Fruit fly (Drosophila melanogaster) whole organism, wandering third instar larva: ENCODE measurements around the gene gudu.

ENCODE experiments used
- Abd-B ChIP-seq: fragments of >200 bp; optimal IDR thresholded peaks from 2 replicates; lab custom pipeline; 2017; ENCODE audit warnings: missing biosample characterization, missing genetic modification characterization
- CG32264 ChIP-seq: fragments of 200-800 bp; sonication (Bioruptor generic); optimal IDR thresholded peaks from 2 replicates; lab custom pipeline; 2016; ENCODE audit warnings: missing biosample characterization, missing genetic modification characterization
- CG9705 ChIP-seq: fragments of 200-800 bp; sonication (Bioruptor generic); optimal IDR thresholded peaks from 2 replicates; lab custom pipeline; 2018; ENCODE audit warnings: missing biosample characterization, mild to moderate bottlenecking, missing genetic modification characterization
- Dfd ChIP-seq: fragments of >200 bp; optimal IDR thresholded peaks from 2 replicates; lab custom pipeline; 2017; ENCODE audit warnings: missing biosample characterization, missing genetic modification characterization
- Dif ChIP-seq: fragments of 200-275, 200-300 bp; sonication (Bioruptor generic); optimal IDR thresholded peaks from 2 replicates; lab custom pipeline; 2018; ENCODE audit warnings: missing biosample characterization, missing genetic modification characterization; ENCODE audit not compliant: partially characterized antibody
- GATAd ChIP-seq: sonication (Bioruptor generic); optimal IDR thresholded peaks from 2 replicates; lab custom pipeline; 2016; ENCODE audit warnings: missing biosample characterization, missing genetic modification characterization
- HLH106 ChIP-seq: fragments of 200-800 bp; optimal IDR thresholded peaks from 3 replicates; lab custom pipeline; 2019; ENCODE audit warnings: missing biosample characterization, mild to moderate bottlenecking, missing genetic modification characterization, moderate library complexity
- Hnf4 ChIP-seq: fragments of 200-800 bp; sonication (Bioruptor generic); optimal IDR thresholded peaks from 2 replicates; lab custom pipeline; 2016; ENCODE audit warnings: missing biosample characterization, mild to moderate bottlenecking, missing genetic modification characterization
- Hr78 ChIP-seq: fragments of >200 bp; optimal IDR thresholded peaks from 2 replicates; lab custom pipeline; 2017; ENCODE audit warnings: missing biosample characterization, missing genetic modification characterization
- Hr83 ChIP-seq: fragments of 200-300 bp; sonication (Bioruptor generic); optimal IDR thresholded peaks from 2 replicates; lab custom pipeline; 2016; ENCODE audit warnings: missing biosample characterization, mild to moderate bottlenecking, missing genetic modification characterization, moderate library complexity; ENCODE audit not compliant: poor library complexity, severe bottlenecking
- Jra ChIP-seq: sonication (Bioruptor generic); optimal IDR thresholded peaks from 2 replicates; lab custom pipeline; 2016; ENCODE audit warnings: missing biosample characterization, missing genetic modification characterization
- N ChIP-seq: fragments of >200 bp; optimal IDR thresholded peaks from 2 replicates; lab custom pipeline; 2018; ENCODE audit warnings: missing biosample characterization, missing external identifiers, missing genetic modification characterization
- OdsH ChIP-seq: fragments of 200-800 bp; sonication (Bioruptor generic); optimal IDR thresholded peaks from 2 replicates; lab custom pipeline; 2016; ENCODE audit warnings: missing biosample characterization, mild to moderate bottlenecking, missing genetic modification characterization
- Rel ChIP-seq, 2 experiments: fragments of 200-800 bp; sonication (Bioruptor generic) in 1 of 2; optimal IDR thresholded peaks; 2 replicates in 1 of 2; 3 replicates in 1 of 2; lab custom pipeline; 2016 to 2019; ENCODE audit warnings: mild to moderate bottlenecking in 2 of 2, missing biosample characterization in 2 of 2, missing genetic modification characterization in 2 of 2, moderate library complexity in 1 of 2
- Vsx2 ChIP-seq: fragments of 200-300, 225-300 bp; sonication (Bioruptor generic); optimal IDR thresholded peaks from 2 replicates; lab custom pipeline; 2018; ENCODE audit warnings: missing biosample characterization, missing genetic modification characterization; ENCODE audit not compliant: partially characterized antibody
- br ChIP-seq: fragments of 200-800 bp; sonication (Bioruptor generic); optimal IDR thresholded peaks from 2 replicates; lab custom pipeline; 2016; ENCODE audit warnings: missing biosample characterization, missing genetic modification characterization
- brk ChIP-seq: fragments of 200-800 bp; sonication (Bioruptor generic); optimal IDR thresholded peaks from 2 replicates; lab custom pipeline; 2016; ENCODE audit warnings: missing biosample characterization, mild to moderate bottlenecking, missing genetic modification characterization
- dl ChIP-seq, 2 experiments: fragments of 175-275, 200-275 bp in 1 of 2; fragments of 200-275 bp in 1 of 2; sonication (Bioruptor generic); optimal IDR thresholded peaks; lab custom pipeline; 2018; ENCODE audit warnings: mild to moderate bottlenecking in 2 of 2, missing biosample characterization in 2 of 2, missing genetic modification characterization in 2 of 2, moderate library complexity in 2 of 2; ENCODE audit not compliant: partially characterized antibody in 2 of 2, insufficient read depth in 1 of 2
- dmrt93B ChIP-seq: fragments of 200-800 bp; sonication (Bioruptor generic); optimal IDR thresholded peaks from 2 replicates; lab custom pipeline; 2018; ENCODE audit warnings: missing biosample characterization, mild to moderate bottlenecking, missing genetic modification characterization
- dsf ChIP-seq: sonication (Bioruptor generic); optimal IDR thresholded peaks from 2 replicates; lab custom pipeline; 2016; ENCODE audit warnings: missing biosample characterization, missing genetic modification characterization, borderline replicate concordance
- ey ChIP-seq: fragments of 200-800 bp; sonication (Bioruptor generic); optimal IDR thresholded peaks from 2 replicates; lab custom pipeline; 2016; ENCODE audit warnings: missing biosample characterization, missing genetic modification characterization
- foxo ChIP-seq, 2 experiments: fragments of 200-800 bp; sonication (Bioruptor generic); optimal IDR thresholded peaks; 2 replicates in 1 of 2; 3 replicates in 1 of 2; lab custom pipeline; 2016 to 2017; ENCODE audit warnings: missing biosample characterization in 2 of 2, missing genetic modification characterization in 2 of 2
- fru ChIP-seq: fragments of 200-800 bp; sonication (Bioruptor generic); optimal IDR thresholded peaks from 3 replicates; lab custom pipeline; 2016; ENCODE audit warnings: missing biosample characterization, mild to moderate bottlenecking, missing genetic modification characterization
- h ChIP-seq: fragments of 200-800 bp; sonication (Bioruptor generic); optimal IDR thresholded peaks from 3 replicates; lab custom pipeline; 2016; ENCODE audit warnings: missing biosample characterization, mild to moderate bottlenecking, missing genetic modification characterization
- jim ChIP-seq: fragments of 175-275, 200-325 bp; sonication (Bioruptor generic); optimal IDR thresholded peaks from 2 replicates; lab custom pipeline; 2016; ENCODE audit warnings: missing biosample characterization, mild to moderate bottlenecking, missing genetic modification characterization
- psq ChIP-seq: fragments of 200-800 bp; sonication (Bioruptor generic); optimal IDR thresholded peaks from 3 replicates; lab custom pipeline; 2017; ENCODE audit warnings: missing biosample characterization, mild to moderate bottlenecking, missing genetic modification characterization, moderate library complexity
- rgr ChIP-seq: fragments of 200-800 bp; sonication (Bioruptor generic); optimal IDR thresholded peaks from 3 replicates; lab custom pipeline; 2016; ENCODE audit warnings: missing biosample characterization, mild to moderate bottlenecking, missing genetic modification characterization
- sage ChIP-seq: fragments of 200-800 bp; sonication (Bioruptor generic); optimal IDR thresholded peaks from 2 replicates; lab custom pipeline; 2016; ENCODE audit warnings: missing biosample characterization, mild to moderate bottlenecking, missing genetic modification characterization
- sv ChIP-seq: fragments of 200-800 bp; sonication (Bioruptor generic); optimal IDR thresholded peaks from 3 replicates; lab custom pipeline; 2016; ENCODE audit warnings: missing biosample characterization, missing genetic modification characterization
- tai ChIP-seq: sonication (Bioruptor generic); optimal IDR thresholded peaks from 2 replicates; lab custom pipeline; 2016; ENCODE audit warnings: missing biosample characterization, missing genetic modification characterization
- usp ChIP-seq: fragments of >200 bp; optimal IDR thresholded peaks from 2 replicates; lab custom pipeline; 2017; ENCODE audit warnings: missing biosample characterization, missing genetic modification characterization
- woc ChIP-seq: sonication (Bioruptor generic); optimal IDR thresholded peaks from 2 replicates; lab custom pipeline; 2016; ENCODE audit warnings: missing biosample characterization, mild to moderate bottlenecking, missing genetic modification characterization

The gudu gene

dm6 chr2L:7358008-7358582 is 30.2 kb upstream of the gudu start (continued):
- peak; percentile 85 for TF ChIP-seq CG32264 (GFP tag; lab: Kevin White, UChicago)
- TF ChIP-seq Dfd: no peak
- TF ChIP-seq, all 38 proteins: peak for 23

DNA sequence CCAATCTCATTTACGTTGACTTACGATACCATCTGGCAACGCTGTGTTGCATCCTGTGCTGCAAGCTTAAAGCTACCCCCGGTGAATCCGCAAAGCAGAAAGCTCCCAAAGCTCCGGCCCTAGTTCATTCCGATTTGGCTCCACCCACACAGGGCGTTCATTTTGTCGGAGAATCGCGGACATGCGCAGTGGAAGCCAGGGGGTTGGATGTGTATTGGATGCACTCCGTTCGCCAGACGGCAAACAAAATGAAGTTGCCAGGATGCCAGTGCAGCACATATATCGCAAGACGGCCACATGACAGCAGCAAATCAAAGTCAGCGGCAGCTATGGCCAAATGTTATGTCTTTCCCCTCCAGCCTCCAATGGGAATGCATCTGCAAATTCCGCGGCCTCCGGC is 29.5 kb upstream of the gudu start:
- TF ChIP-seq Dif (GFP tag; lab: Kevin White, UChicago): peak; percentile 22
- TF ChIP-seq dsf (GFP tag; lab: Kevin White, UChicago): no peak
- TF ChIP-seq Dfd: no peak
- no peak for TF ChIP-seq Jra
- no peak for TF ChIP-seq fru (GFP tag; lab: Kevin White, UChicago)
- TF ChIP-seq foxo (GFP tag; optimal IDR thresholded peaks at IDR 0.05; lab: Kevin White, UChicago): no peak
- TF ChIP-seq Vsx2 (GFP tag; lab: Kevin White, UChicago): peak; percentile 7
- no peak for TF ChIP-seq br

dm6 chr2L:7363079-7363478 is 25.2 kb upstream of the gudu start, which contains the start of gene Wnt10:
Wnt10 (plus strand) TSS chr2L:7363379.
- no peak for TF ChIP-seq foxo (GFP tag; optimal IDR thresholded peaks at IDR 0.05; lab: Kevin White, UChicago)
- TF ChIP-seq Dfd: no peak
- TF ChIP-seq dl (GFP tag; optimal IDR thresholded peaks at IDR 0.05; lab: Kevin White, UChicago; ENCODE audit: insufficient read depth in 1 of 2, partially characterized antibody in 2 of 2): no peak
- TF ChIP-seq br: no peak
- no peak for TF ChIP-seq tai
- no peak for TF ChIP-seq ey (GFP tag; lab: Kevin White, UChicago)
- TF ChIP-seq dmrt93B (GFP tag; lab: Kevin White, UChicago): no peak
- TF ChIP-seq psq (GFP tag; lab: Kevin White, UChicago): no peak
- TF ChIP-seq dsf (GFP tag; lab: Kevin White, UChicago): no peak
- no peak for TF ChIP-seq jim (GFP tag; lab: Kevin White, UChicago)
- TF ChIP-seq sage (GFP tag; lab: Kevin White, UChicago): no peak
- no peak for TF ChIP-seq N (GFP tag; lab: Kevin White, UChicago)
- no peak for TF ChIP-seq rgr (GFP tag; lab: Kevin White, UChicago)

DNA sequence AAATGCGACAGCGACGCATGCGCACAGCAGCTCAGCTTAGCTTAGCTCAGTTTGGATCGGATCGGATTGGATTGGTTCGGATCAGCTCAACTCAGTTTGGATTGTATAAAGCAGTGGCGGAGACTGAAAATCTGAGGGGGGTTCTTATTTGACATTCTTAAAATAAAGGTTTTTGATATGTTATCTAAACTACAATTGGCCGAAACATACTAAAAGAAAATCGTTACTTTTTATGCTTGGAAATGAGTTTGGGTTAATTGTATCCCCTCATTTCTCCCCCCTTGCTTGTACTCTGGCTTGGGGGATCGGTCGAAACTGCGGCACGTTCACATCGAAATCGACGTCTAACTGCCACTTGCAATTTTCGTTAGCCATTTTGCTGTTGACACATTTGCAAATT is 12.2 kb upstream of the gudu start:
- peak; percentile 83 for TF ChIP-seq ey (GFP tag; lab: Kevin White, UChicago)
- TF ChIP-seq Hr78 (GFP tag; lab: Kevin White, UChicago): no peak
- TF ChIP-seq Jra: peak; percentile 8
- TF ChIP-seq sv: no peak
- peak; percentile 81 for TF ChIP-seq HLH106 (tag; lab: Kevin White, UChicago)
- TF ChIP-seq foxo (GFP tag; optimal IDR thresholded peaks at IDR 0.05; lab: Kevin White, UChicago): peak in 1 of 2 experiments; percentile 81
- peak; percentile 61 for TF ChIP-seq fru (GFP tag; lab: Kevin White, UChicago)
- peak; percentile 76 for TF ChIP-seq br
- peak; percentile 16 for TF ChIP-seq GATAd (GFP tag; lab: Kevin White, UChicago)
- peak; percentile 65 for TF ChIP-seq dmrt93B (GFP tag; lab: Kevin White, UChicago)
- TF ChIP-seq woc (GFP tag; lab: Kevin White, UChicago): peak; percentile 41
- peak; percentile 6 for TF ChIP-seq CG32264 (GFP tag; lab: Kevin White, UChicago)
- peak; percentile 29 for TF ChIP-seq CG9705 (GFP tag; lab: Kevin White, UChicago)
- TF ChIP-seq sage (GFP tag; lab: Kevin White, UChicago): no peak
- peak; percentile 83 for TF ChIP-seq OdsH (GFP tag; lab: Kevin White, UChicago)
- peak; percentile 59 for TF ChIP-seq psq (GFP tag; lab: Kevin White, UChicago)
- no peak for TF ChIP-seq usp (GFP tag; lab: Kevin White, UChicago)
- no peak for TF ChIP-seq Abd-B
- peak; percentile 35 for TF ChIP-seq brk (GFP tag; lab: Kevin White, UChicago)
- no peak for TF ChIP-seq Vsx2 (GFP tag; lab: Kevin White, UChicago)
- TF ChIP-seq Hnf4 (GFP tag; lab: Kevin White, UChicago): peak; percentile 77
- TF ChIP-seq h (GFP tag; lab: Kevin White, UChicago): peak; percentile 81
- TF ChIP-seq, all 38 proteins: peak for 16

DNA sequence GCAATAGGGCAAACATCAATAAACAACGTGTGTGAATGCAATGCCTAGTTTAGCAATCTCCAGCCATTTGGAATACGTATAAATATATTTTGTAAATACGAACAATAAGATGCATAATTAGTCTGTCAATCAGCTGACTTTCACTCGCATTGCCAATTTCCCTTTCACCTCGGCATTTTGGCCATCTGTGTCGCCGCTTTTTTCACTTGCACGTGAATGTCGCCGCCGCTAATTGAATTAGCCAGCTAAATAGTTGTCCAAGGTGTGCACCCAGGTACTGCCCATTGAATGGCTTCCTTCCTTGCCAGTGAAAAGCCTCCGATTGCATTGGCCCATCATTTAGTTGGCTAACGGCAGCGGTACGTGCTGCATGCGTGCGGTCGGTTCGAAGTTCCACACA is 10.9 kb upstream of the gudu start, which contains the start of gene ninaC:
Gene ninaC (plus strand): TSS at position 301 of the 400 bp plus-strand sequence.
- TF ChIP-seq Vsx2 (GFP tag; lab: Kevin White, UChicago) (no peak), HLH106 (tag; lab: Kevin White, UChicago) (no peak), Hr78 (GFP tag; lab: Kevin White, UChicago) (no peak), woc (GFP tag; lab: Kevin White, UChicago) (no peak), brk (GFP tag; lab: Kevin White, UChicago) (no peak), Hr83 (GFP tag; lab: Kevin White, UChicago) (no peak), sage (GFP tag; lab: Kevin White, UChicago) (no peak), rgr (GFP tag; lab: Kevin White, UChicago) (no peak), Rel (GFP tag; optimal IDR thresholded peaks at IDR 0.05; lab: Kevin White, UChicago) (no peak), Rel (tag; optimal IDR thresholded peaks at IDR 0.05; lab: Kevin White, UChicago) (no peak), dl (GFP tag; optimal IDR thresholded peaks at IDR 0.05; lab: Kevin White, UChicago; ENCODE audit: insufficient read depth in 1 of 2, partially characterized antibody in 2 of 2) (no peak)
